Fruit fly (Drosophila melanogaster) whole organism, embryonic: Measurements from ENCODE around the gene CG15395.
A peak's percentile ranks its signal among the peaks of the same experiment; 100 is the strongest.

Experiments used
- Atf6 ChIP-seq: fragments of 200-800 bp; sonication (Bioruptor generic); IDR thresholded peaks from 2 replicates; pipeline ENCODE4 v1.3.6; 2022; ENCODE audit warnings: missing biosample characterization, missing genetic modification characterization
- Bgb ChIP-seq: fragments of 200-800 bp; sonication (Bioruptor generic); IDR thresholded peaks from 2 replicates; pipeline ENCODE4 v1.3.6; 2022; ENCODE audit warnings: missing biosample characterization, missing genetic modification characterization; ENCODE audit not compliant: partially characterized antibody
- CG10147 ChIP-seq: fragments of 200-800 bp; sonication (Bioruptor generic); optimal IDR thresholded peaks from 2 replicates; lab custom pipeline; 2019; ENCODE audit warnings: missing biosample characterization, mild to moderate bottlenecking, missing genetic modification characterization, moderate library complexity
- CG10274 ChIP-seq: fragments of 200-800 bp; sonication (Bioruptor generic); optimal IDR thresholded peaks from 3 replicates; lab custom pipeline; 2017; ENCODE audit warnings: missing biosample characterization, mild to moderate bottlenecking, missing genetic modification characterization
- CG12236 ChIP-seq: fragments of 200-800 bp; sonication (Bioruptor generic); optimal IDR thresholded peaks from 2 replicates; lab custom pipeline; 2016; ENCODE audit warnings: missing biosample characterization, missing genetic modification characterization
- CG12769 ChIP-seq: fragments of 200-800 bp; sonication (Bioruptor generic); optimal IDR thresholded peaks from 2 replicates; lab custom pipeline; 2019; ENCODE audit warnings: missing biosample characterization, mild to moderate bottlenecking, missing genetic modification characterization, moderate library complexity
- CG14014 ChIP-seq: fragments of 200-800 bp; sonication (Bioruptor generic); IDR thresholded peaks from 2 replicates; pipeline ENCODE4 v1.3.6; 2022; ENCODE audit warnings: missing biosample characterization, missing genetic modification characterization
- CG15073 ChIP-seq: fragments of 200-800 bp; sonication (Bioruptor generic); optimal IDR thresholded peaks from 2 replicates; lab custom pipeline; 2016; ENCODE audit warnings: missing biosample characterization, missing genetic modification characterization
- CG17568 ChIP-seq: fragments of 200-800 bp; sonication (Bioruptor generic); optimal IDR thresholded peaks from 2 replicates; lab custom pipeline; 2018; ENCODE audit warnings: missing biosample characterization, mild to moderate bottlenecking, missing genetic modification characterization, moderate library complexity
- CG17829 ChIP-seq: fragments of 200-800 bp; optimal IDR thresholded peaks from 2 replicates; lab custom pipeline; 2019; ENCODE audit warnings: missing biosample characterization, mild to moderate bottlenecking, missing genetic modification characterization, moderate library complexity
- CG18599 ChIP-seq: fragments of 200-800 bp; sonication (Bioruptor generic); optimal IDR thresholded peaks from 3 replicates; lab custom pipeline; 2017; ENCODE audit warnings: missing biosample characterization, missing genetic modification characterization, mild to moderate bottlenecking, moderate library complexity, missing genetic modification reagents
- CG32532 ChIP-seq: fragments of 200-800 bp; sonication (Bioruptor generic); IDR thresholded peaks from 2 replicates; pipeline ENCODE4 v1.3.6; 2022; ENCODE audit warnings: missing biosample characterization, missing genetic modification characterization
- CG5180 ChIP-seq: fragments of 200-800 bp; sonication (Bioruptor generic); optimal IDR thresholded peaks from 3 replicates; lab custom pipeline; 2017; ENCODE audit warnings: missing biosample characterization, missing genetic modification characterization, mild to moderate bottlenecking, moderate library complexity, missing genetic modification reagents
- CG8281 ChIP-seq: fragments of 200-800 bp; sonication (Bioruptor generic); optimal IDR thresholded peaks from 2 replicates; lab custom pipeline; 2018; ENCODE audit warnings: missing biosample characterization, mild to moderate bottlenecking, missing genetic modification characterization, moderate library complexity
- CG8388 ChIP-seq: fragments of 200-800 bp; sonication (Bioruptor generic); optimal IDR thresholded peaks from 2 replicates; lab custom pipeline; 2019; ENCODE audit warnings: missing biosample characterization, mild to moderate bottlenecking, missing genetic modification characterization, moderate library complexity
- CG9437 ChIP-seq: fragments of 200-800 bp; sonication (Bioruptor generic); optimal IDR thresholded peaks from 2 replicates; lab custom pipeline; 2018; ENCODE audit warnings: missing biosample characterization, mild to moderate bottlenecking, missing genetic modification characterization
- CHES-1-like ChIP-seq: fragments of 200-800 bp; sonication (Bioruptor generic); optimal IDR thresholded peaks from 2 replicates; lab custom pipeline; 2016; ENCODE audit warnings: missing biosample characterization, missing genetic modification characterization
- D19A ChIP-seq: fragments of 200-800 bp; optimal IDR thresholded peaks from 3 replicates; lab custom pipeline; 2019; ENCODE audit warnings: missing biosample characterization, mild to moderate bottlenecking, missing genetic modification characterization, moderate library complexity
- GATAe ChIP-seq: fragments of 200-800 bp; sonication (Bioruptor generic); conservative IDR thresholded peaks from 2 replicates; pipeline ENCODE4 v1.3.6; 2022; ENCODE audit warnings: missing biosample characterization, missing genetic modification characterization
- HHEX ChIP-seq: fragments of 200-800 bp; sonication (Bioruptor generic); optimal IDR thresholded peaks from 3 replicates; lab custom pipeline; 2017; ENCODE audit warnings: missing biosample characterization, mild to moderate bottlenecking, missing genetic modification characterization, missing genetic modification reagents
- HmgD ChIP-seq: fragments of 200-800 bp; sonication (Bioruptor generic); optimal IDR thresholded peaks from 3 replicates; lab custom pipeline; 2016; ENCODE audit warnings: missing biosample characterization, missing genetic modification characterization
- Hmr ChIP-seq: fragments of 200-800 bp; sonication (Bioruptor generic); optimal IDR thresholded peaks from 3 replicates; lab custom pipeline; 2017; ENCODE audit warnings: mild to moderate bottlenecking, missing biosample characterization, missing genetic modification reagents, missing genetic modification characterization
- Hr78 ChIP-seq, 2 experiments: fragments of 200-800 bp in 1 of 2; fragments of >200 bp in 1 of 2; sonication (Bioruptor generic) in 1 of 2; optimal IDR thresholded peaks; 2 replicates each; lab custom pipeline; 2017 to 2019; ENCODE audit warnings: missing biosample characterization in 2 of 2, missing genetic modification characterization in 2 of 2, mild to moderate bottlenecking in 1 of 2, moderate library complexity in 1 of 2
- Mes4 ChIP-seq: fragments of 200-800 bp; sonication (Bioruptor generic); optimal IDR thresholded peaks from 2 replicates; lab custom pipeline; 2016; ENCODE audit warnings: missing biosample characterization, missing genetic modification characterization
- NFAT ChIP-seq: fragments of 200-800 bp; sonication (Bioruptor generic); IDR thresholded peaks from 2 replicates; pipeline ENCODE4 v1.3.6; 2022; ENCODE audit warnings: missing biosample characterization, missing genetic modification characterization
- Nf-YB ChIP-seq: fragments of 200-800 bp; sonication (Bioruptor generic); optimal IDR thresholded peaks from 3 replicates; lab custom pipeline; 2019; ENCODE audit warnings: missing biosample characterization, mild to moderate bottlenecking, missing genetic modification characterization, moderate library complexity
- Oli ChIP-seq: fragments of 200-800 bp; sonication (Bioruptor generic); optimal IDR thresholded peaks from 2 replicates; lab custom pipeline; 2018; ENCODE audit warnings: missing biosample characterization, mild to moderate bottlenecking, missing genetic modification characterization, moderate library complexity
- PHDP ChIP-seq: fragments of 200-800 bp; sonication (Bioruptor generic); optimal IDR thresholded peaks from 3 replicates; lab custom pipeline; 2018; ENCODE audit warnings: missing biosample characterization, mild to moderate bottlenecking, missing genetic modification characterization, moderate library complexity
- Side ChIP-seq: fragments of 200-800 bp; sonication (Bioruptor generic); optimal IDR thresholded peaks from 2 replicates; lab custom pipeline; 2016; ENCODE audit warnings: missing biosample characterization, missing genetic modification characterization
- Sry-δ ChIP-seq: fragments of 200-800 bp; sonication (Bioruptor generic); optimal IDR thresholded peaks from 2 replicates; lab custom pipeline; 2016; ENCODE audit warnings: missing biosample characterization, missing genetic modification characterization
- TFAM ChIP-seq: fragments of 200-800 bp; sonication (Bioruptor generic); optimal IDR thresholded peaks from 2 replicates; lab custom pipeline; 2017; ENCODE audit warnings: missing biosample characterization, missing genetic modification characterization, inconsistent platforms
- Vsx1 ChIP-seq: fragments of 200-800 bp; sonication (Bioruptor generic); optimal IDR thresholded peaks from 2 replicates; lab custom pipeline; 2017; ENCODE audit warnings: missing biosample characterization, mild to moderate bottlenecking, missing genetic modification characterization, missing genetic modification reagents
- aop ChIP-seq: fragments of 200-800 bp; sonication (Bioruptor generic); IDR thresholded peaks from 2 replicates; pipeline ENCODE4 v1.3.6; 2022; ENCODE audit warnings: missing biosample characterization, missing genetic modification characterization
- chinmo ChIP-seq: fragments of 200-800 bp; sonication (Bioruptor generic); IDR thresholded peaks from 4 replicates; pipeline ENCODE4 v1.3.6; 2022; ENCODE audit warnings: missing biosample characterization, missing genetic modification characterization; ENCODE audit not compliant: partially characterized antibody
- gfzf ChIP-seq: fragments of 200-800 bp; sonication (Bioruptor generic); optimal IDR thresholded peaks from 2 replicates; lab custom pipeline; 2016; ENCODE audit warnings: missing biosample characterization, mild to moderate bottlenecking, missing genetic modification characterization, moderate library complexity
- gsb ChIP-seq: fragments of 200-800 bp; sonication (Bioruptor generic); IDR thresholded peaks from 2 replicates; pipeline ENCODE4 v1.3.6; 2022; ENCODE audit warnings: missing biosample characterization, missing genetic modification characterization
- h ChIP-seq: fragments of >200 bp; optimal IDR thresholded peaks from 2 replicates; lab custom pipeline; 2017
- hth ChIP-seq: fragments of >200 bp; optimal IDR thresholded peaks from 2 replicates; lab custom pipeline; 2017; ENCODE audit warnings: inconsistent platforms
- ind ChIP-seq: fragments of 200-800 bp; sonication (Bioruptor generic); optimal IDR thresholded peaks from 3 replicates; lab custom pipeline; 2016; ENCODE audit warnings: missing biosample characterization, missing genetic modification characterization
- kah ChIP-seq: fragments of 200-800 bp; sonication (Bioruptor generic); optimal IDR thresholded peaks from 2 replicates; lab custom pipeline; 2018; ENCODE audit warnings: missing biosample characterization, mild to moderate bottlenecking, missing genetic modification characterization
- lab ChIP-seq: fragments of 200-800 bp; sonication (Bioruptor generic); optimal IDR thresholded peaks from 3 replicates; lab custom pipeline; 2017; ENCODE audit warnings: missing biosample characterization, missing genetic modification characterization, mild to moderate bottlenecking, moderate library complexity, missing genetic modification reagents
- lbe ChIP-seq: fragments of 200-800 bp; sonication (Bioruptor generic); optimal IDR thresholded peaks from 2 replicates; lab custom pipeline; 2016; ENCODE audit warnings: missing biosample characterization, mild to moderate bottlenecking, missing genetic modification characterization
- lov ChIP-seq, 2 experiments: fragments of 200-800 bp in 1 of 2; fragments of >200 bp in 1 of 2; sonication (Bioruptor generic) in 1 of 2; IDR thresholded peaks in 1 of 2; optimal IDR thresholded peaks in 1 of 2; 2 replicates in 1 of 2; 3 replicates in 1 of 2; pipeline versions ENCODE4 v1.3.6 to Lab custom; 2017 to 2022; ENCODE audit warnings: missing biosample characterization in 1 of 2, missing genetic modification characterization in 1 of 2
- maf-S ChIP-seq: fragments of 200-800 bp; sonication (Bioruptor generic); optimal IDR thresholded peaks from 2 replicates; lab custom pipeline; 2016; ENCODE audit warnings: missing biosample characterization, missing genetic modification characterization
- nom ChIP-seq: fragments of 200-800 bp; sonication (Bioruptor generic); optimal IDR thresholded peaks from 2 replicates; lab custom pipeline; 2017; ENCODE audit warnings: missing biosample characterization, missing genetic modification characterization, mild to moderate bottlenecking, moderate library complexity, missing genetic modification reagents
- oc ChIP-seq: fragments of 200-800 bp; sonication (Bioruptor generic); optimal IDR thresholded peaks from 2 replicates; lab custom pipeline; 2018; ENCODE audit warnings: missing biosample characterization, mild to moderate bottlenecking, missing genetic modification characterization, moderate library complexity
- otp ChIP-seq: fragments of 200-800 bp; sonication (Bioruptor generic); IDR thresholded peaks from 3 replicates; pipeline ENCODE4, ENCODE4 v1.3.6; 2022; ENCODE audit warnings: missing biosample characterization, missing genetic modification characterization
- slou ChIP-seq: fragments of 200-800 bp; sonication (Bioruptor generic); optimal IDR thresholded peaks from 3 replicates; lab custom pipeline; 2016; ENCODE audit warnings: missing biosample characterization, missing genetic modification characterization
- vvl ChIP-seq: fragments of 200-800 bp; sonication (Bioruptor generic); IDR thresholded peaks from 2 replicates; pipeline ENCODE4 v1.3.6; 2022; ENCODE audit warnings: missing biosample characterization, missing genetic modification characterization
- z ChIP-seq: fragments of 200-800 bp; sonication (Bioruptor generic); IDR thresholded peaks from 3 replicates; pipeline ENCODE4 v1.3.6; 2022; ENCODE audit warnings: missing biosample characterization, missing genetic modification characterization

Gene CG15395

DNA sequence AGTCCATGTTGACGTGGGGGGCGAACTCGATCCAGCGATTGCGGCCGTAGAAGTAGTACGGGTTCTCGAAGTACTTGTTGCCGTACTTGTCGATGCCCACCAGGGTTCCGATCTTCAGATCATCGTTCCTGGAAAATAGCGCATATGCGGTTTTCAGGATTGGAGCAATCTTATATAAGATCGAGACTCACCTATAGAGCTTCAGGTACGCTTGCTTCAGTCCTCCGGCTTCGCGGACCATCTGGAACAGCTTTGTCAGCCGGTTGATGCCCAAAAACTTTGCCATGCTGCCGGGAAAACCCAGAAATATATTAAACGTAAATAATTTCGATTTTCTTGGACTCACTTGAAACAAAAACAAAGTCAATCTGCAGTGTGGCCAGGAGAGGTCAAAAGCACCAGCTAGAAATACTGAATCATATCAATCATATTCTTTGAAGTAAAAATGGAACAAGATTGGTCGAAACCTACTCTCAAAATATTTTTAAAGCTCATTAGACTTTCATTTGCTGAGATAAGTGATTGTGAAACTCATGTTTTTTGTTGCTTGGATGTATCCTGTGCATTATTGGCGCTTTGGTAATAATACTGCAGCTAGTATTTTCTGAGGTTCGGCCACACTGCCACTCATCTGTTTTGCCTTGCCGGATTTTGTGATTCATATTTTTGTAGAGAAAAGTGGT is 30.0 kb upstream of the CG15395 start, which contains the start of the genes ND-B17.2 and Arpc5 (continued):
- TF ChIP-seq CHES-1-like (GFP tag; lab: Kevin White, UChicago), result peak; percentile 12
- TF ChIP-seq Bgb (GFP tag; lab: Robert Waterston, UW), result no peak
- no peak for TF ChIP-seq Hr78 (GFP tag; optimal IDR thresholded peaks at IDR 0.05; lab: Kevin White, UChicago)
- no peak for TF ChIP-seq GATAe (GFP tag; lab: Robert Waterston, UW)
- no peak for TF ChIP-seq ind (GFP tag; lab: Kevin White, UChicago)
- no peak for TF ChIP-seq Nf-YB (GFP tag; lab: Kevin White, UChicago)
- TF ChIP-seq Oli (tag; lab: Kevin White, UChicago), result no peak
- TF ChIP-seq vvl, result no peak
- peak; percentile 90 for TF ChIP-seq gfzf
- TF ChIP-seq Atf6 (GFP tag; lab: Robert Waterston, UW), result no peak
- TF ChIP-seq CG18599, result no peak
- no peak for TF ChIP-seq CG5180 (GFP tag; lab: Kevin White, UChicago)
- TF ChIP-seq HmgD (GFP tag; lab: Kevin White, UChicago), result peak; percentile 33
- no peak for TF ChIP-seq PHDP (tag; lab: Kevin White, UChicago)
- no peak for TF ChIP-seq hth (lab: Kevin White, UChicago)
- TF ChIP-seq CG10147 (GFP tag; lab: Kevin White, UChicago), result no peak
- TF ChIP-seq CG8388 (GFP tag; lab: Kevin White, UChicago), result no peak
- no peak for TF ChIP-seq aop (GFP tag; lab: Robert Waterston, UW)
- TF ChIP-seq Sry-δ (GFP tag; lab: Kevin White, UChicago), result peak; percentile 30
- no peak for TF ChIP-seq otp (GFP tag; lab: Robert Waterston, UW)
- TF ChIP-seq Vsx1 (GFP tag; lab: Kevin White, UChicago), result no peak
- TF ChIP-seq Hmr (GFP tag; lab: Kevin White, UChicago), result no peak
- TF ChIP-seq CG17568, result no peak
- no peak for TF ChIP-seq CG8281 (tag; lab: Kevin White, UChicago)
- TF ChIP-seq lbe (GFP tag; lab: Kevin White, UChicago), result no peak
- TF ChIP-seq TFAM (GFP tag; lab: Kevin White, UChicago), result no peak
- no peak for TF ChIP-seq maf-S (GFP tag; lab: Kevin White, UChicago)
- TF ChIP-seq CG14014 (GFP tag; lab: Robert Waterston, UW), result no peak
- TF ChIP-seq CG10274 (GFP tag; lab: Kevin White, UChicago), result no peak
- TF ChIP-seq CG12236 (GFP tag; lab: Kevin White, UChicago), result no peak
- no peak for TF ChIP-seq Mes4 (GFP tag; lab: Kevin White, UChicago)
- TF ChIP-seq chinmo (GFP tag; lab: Robert Waterston, UW), result no peak
- no peak for TF ChIP-seq NFAT (GFP tag; lab: Robert Waterston, UW)
- TF ChIP-seq CG32532 (GFP tag; lab: Robert Waterston, UW), result no peak
- TF ChIP-seq oc (tag; lab: Kevin White, UChicago), result no peak
- no peak for TF ChIP-seq h (lab: Kevin White, UChicago)
- TF ChIP-seq CG17829, result peak; percentile 49
- TF ChIP-seq lab (GFP tag; lab: Kevin White, UChicago), result no peak
- no peak for TF ChIP-seq gsb (GFP tag; lab: Robert Waterston, UW)
- no peak for TF ChIP-seq slou (GFP tag; lab: Kevin White, UChicago)
- no peak for TF ChIP-seq D19A (tag; lab: Kevin White, UChicago)
- no peak for TF ChIP-seq nom
- TF ChIP-seq CG12769, result no peak
- TF ChIP-seq kah (GFP tag; lab: Kevin White, UChicago), result no peak
- TF ChIP-seq z (GFP tag; lab: Robert Waterston, UW), result no peak
- no peak for TF ChIP-seq Side (GFP tag; lab: Kevin White, UChicago)
- no peak for TF ChIP-seq CG9437 (GFP tag; lab: Kevin White, UChicago)
- TF ChIP-seq HHEX, result no peak
- no peak for TF ChIP-seq CG15073
- TF ChIP-seq lov (optimal IDR thresholded peaks at IDR 0.05; lab: Kevin White, UChicago), result no peak
- no peak for TF ChIP-seq lov (GFP tag; IDR thresholded peaks at IDR 0.05; lab: Robert Waterston, UW)
